Worm (Caenorhabditis elegans): ENCODE data around the gene mig-21.

Gene mig-21

ce11 chrIII:5871760-5872159, 6.4 kb downstream of the mig-21 start, which contains the start of the genes F01F1.11 and F01F1.3 (continued):
- TF ChIP-seq tbx-9 (tag; optimal IDR thresholded peaks at IDR 0.05; ENCODE audit: borderline replicate concordance) = no peak
- TF ChIP-seq D2030.7 (GFP tag; IDR thresholded peaks at IDR 0.05) = peak; percentile 69
- peak; percentile 54 for TF ChIP-seq ccch-3 (GFP tag; optimal IDR thresholded peaks at IDR 0.05)
- no peak for TF ChIP-seq gei-17 (GFP tag; optimal IDR thresholded peaks at IDR 0.05)
- TF ChIP-seq lin-26 (GFP tag; IDR thresholded peaks at IDR 0.05) = no peak
- no peak for TF ChIP-seq nhr-90 (tag; optimal IDR thresholded peaks at IDR 0.05)
- no peak for TF ChIP-seq hrde-1 (tag; optimal IDR thresholded peaks at IDR 0.05; ENCODE audit: borderline replicate concordance)
- peak; percentile 8 for TF ChIP-seq tbp1 (GFP tag; optimal IDR thresholded peaks at IDR 0.05)
- no peak for TF ChIP-seq dpff-1 (tag; optimal IDR thresholded peaks at IDR 0.05)
- peak; percentile 94 for TF ChIP-seq lin-54 (GFP tag; optimal IDR thresholded peaks at IDR 0.05)
- TF ChIP-seq nhr-27 (tag; optimal IDR thresholded peaks at IDR 0.05) = no peak
- no peak for TF ChIP-seq sea-2 (GFP tag; IDR thresholded peaks at IDR 0.05)
- peak; percentile 77; the same call in 1 of the 2 replicates for TF ChIP-seq bed-2 (GFP tag; IDR thresholded peaks at IDR 0.05)
- peak; percentile 39 for TF ChIP-seq F22D6.2 (tag; optimal IDR thresholded peaks at IDR 0.05)
- 0 out of 2 replicates have a peak, but pooled peaks have one; percentile 52 for TF ChIP-seq aptf-2 (GFP tag; conservative IDR thresholded peaks at IDR 0.05)
- no peak for TF ChIP-seq bed-1 (GFP tag; IDR thresholded peaks at IDR 0.05)
- peak; percentile 36; the same call in 1 of the 2 replicates for TF ChIP-seq ceh-100 (GFP tag; IDR thresholded peaks at IDR 0.05)
- TF ChIP-seq ceh-27 (GFP tag; optimal IDR thresholded peaks at IDR 0.05) = peak; percentile 72
- peak in 1 of 2 experiments; percentile 57 for TF ChIP-seq let-607 (tag; optimal IDR thresholded peaks at IDR 0.05)
- TF ChIP-seq mcd-1 (GFP tag; IDR thresholded peaks at IDR 0.05) = peak; percentile 77
- peak; percentile 5 for TF ChIP-seq attf-5 (GFP tag; optimal IDR thresholded peaks at IDR 0.05)
- peak; percentile 91 for TF ChIP-seq unc-130 (GFP tag; optimal IDR thresholded peaks at IDR 0.05)
- TF ChIP-seq lsl-1 (GFP tag; optimal IDR thresholded peaks at IDR 0.05) = peak; percentile 61
- TF ChIP-seq rcor-1 (GFP tag; IDR thresholded peaks at IDR 0.05) = no peak; the same call in 1 of the 2 replicates
- no peak for TF ChIP-seq ztf-26 (tag; optimal IDR thresholded peaks at IDR 0.05)
- TF ChIP-seq tlf-1 (GFP tag; optimal IDR thresholded peaks at IDR 0.05) = peak; percentile 9
- TF ChIP-seq let-526 (GFP tag; IDR thresholded peaks at IDR 0.05) = peak; percentile 65; the same call in 1 of the 2 replicates
- no peak for TF ChIP-seq sdz-38 (tag; optimal IDR thresholded peaks at IDR 0.05)
- TF ChIP-seq Y56A3A.18 (GFP tag; IDR thresholded peaks at IDR 0.05) = no peak
- TF ChIP-seq madf-3 (GFP tag; IDR thresholded peaks at IDR 0.05) = no peak
- peak; percentile 50; the same call in 1 of the 2 replicates for TF ChIP-seq ceh-91 (GFP tag; IDR thresholded peaks at IDR 0.05)
- no peak for TF ChIP-seq lsy-27 (tag; optimal IDR thresholded peaks at IDR 0.05; ENCODE audit: borderline replicate concordance, insufficient read depth)
- TF ChIP-seq rpc-1 (optimal IDR thresholded peaks at IDR 0.05) = no peak
- no peak for TF ChIP-seq rpc-1 (tag; optimal IDR thresholded peaks at IDR 0.05)
- no peak for TF ChIP-seq Y53G8AR.9 (GFP tag; conservative IDR thresholded peaks at IDR 0.05)
- 0 out of 2 replicates have a peak, but pooled peaks have one; percentile 28 for TF ChIP-seq C17E4.6 (GFP tag; IDR thresholded peaks at IDR 0.05)
- 0 out of 2 replicates have a peak, but pooled peaks have one; percentile 15 for TF ChIP-seq B0336.3 (GFP tag; IDR thresholded peaks at IDR 0.05)
- peak; percentile 14; the same call in 1 of the 2 replicates for TF ChIP-seq hmg-1.2 (GFP tag; IDR thresholded peaks at IDR 0.05)
- peak; percentile 59 for TF ChIP-seq lin-40 (tag; optimal IDR thresholded peaks at IDR 0.05)
- TF ChIP-seq ekl-4 (GFP tag; IDR thresholded peaks at IDR 0.05) = peak; percentile 45; the same call in 1 of the 2 replicates
- peak; percentile 57; the same call in 1 of the 2 replicates for TF ChIP-seq pbrm-1 (GFP tag; IDR thresholded peaks at IDR 0.05)
- no peak for TF ChIP-seq aptf-3 (GFP tag; IDR thresholded peaks at IDR 0.05)
- TF ChIP-seq F49E8.2 (tag; optimal IDR thresholded peaks at IDR 0.05; ENCODE audit: insufficient read depth) = peak; percentile 42
- TF ChIP-seq him-1 (tag; optimal IDR thresholded peaks at IDR 0.05) = peak; percentile 31
- TF ChIP-seq F57C9.4 (tag; optimal IDR thresholded peaks at IDR 0.05) = no peak
- TF ChIP-seq snpc-4 (GFP tag; optimal IDR thresholded peaks at IDR 0.05) = no peak
- TF ChIP-seq snpc-4 (tag; optimal IDR thresholded peaks at IDR 0.05) = peak in 2 of 4 experiments; percentile 13 to 17
- TF ChIP-seq nfya-2 (GFP tag; IDR thresholded peaks at IDR 0.05) = no peak
